Worm (Caenorhabditis elegans) whole organism, L2 larva: ENCODE data around the gene F59A6.11.

Experiments
- C34F6.9 ChIP-seq: fragments of 150-350 bp; optimal IDR thresholded peaks from 2 replicates; lab custom pipeline; 2014; ENCODE audit warnings: missing biosample characterization, missing genetic modification characterization
- R02D3.7 ChIP-seq: fragments of 150-350 bp; optimal IDR thresholded peaks from 2 replicates; lab custom pipeline; 2014; ENCODE audit warnings: missing biosample characterization, missing genetic modification characterization
- Y55F3AM.14 ChIP-seq: fragments of 200-800 bp; sonication (Bioruptor generic); optimal IDR thresholded peaks from 2 replicates; lab custom pipeline; 2018; ENCODE audit warnings: mild to moderate bottlenecking, missing genetic modification characterization, missing compliant biosample characterization
- ZK546.5 ChIP-seq: sonication (generic microtip); optimal IDR thresholded peaks from 2 replicates; lab custom pipeline; 2017; ENCODE audit warnings: missing biosample characterization, missing genetic modification characterization
- aly-2 ChIP-seq: fragments of 150-350 bp; optimal IDR thresholded peaks from 2 replicates; lab custom pipeline; 2014; ENCODE audit warnings: missing biosample characterization, missing genetic modification characterization
- ama-1 ChIP-seq: fragments of 150-350 bp; optimal IDR thresholded peaks from 2 replicates; lab custom pipeline; 2018; ENCODE audit warnings: inconsistent platforms
- blmp-1 ChIP-seq: sonication (generic microtip); optimal IDR thresholded peaks from 2 replicates; lab custom pipeline; 2017; ENCODE audit warnings: missing genetic modification characterization, mild to moderate bottlenecking, missing compliant biosample characterization, antibody characterized with exemption, moderate library complexity; ENCODE audit not compliant: insufficient read depth
- ceh-16 ChIP-seq: fragments of 150-350 bp; optimal IDR thresholded peaks from 2 replicates; lab custom pipeline; 2014; ENCODE audit warnings: missing biosample characterization, missing genetic modification characterization
- ceh-82 ChIP-seq: fragments of 150-350 bp; optimal IDR thresholded peaks from 2 replicates; lab custom pipeline; 2014; ENCODE audit warnings: missing biosample characterization, missing genetic modification characterization
- crh-2 ChIP-seq: sonication (generic microtip); optimal IDR thresholded peaks from 2 replicates; lab custom pipeline; 2017; ENCODE audit warnings: missing biosample characterization, missing genetic modification characterization
- dmd-4 ChIP-seq: sonication (generic microtip); optimal IDR thresholded peaks from 2 replicates; lab custom pipeline; 2017; ENCODE audit warnings: missing biosample characterization, missing genetic modification characterization
- elt-1 ChIP-seq: fragments of 150-350 bp; optimal IDR thresholded peaks from 2 replicates; lab custom pipeline; 2014; ENCODE audit warnings: missing biosample characterization, missing genetic modification characterization
- fos-1 ChIP-seq: fragments of 150-350 bp; optimal IDR thresholded peaks from 2 replicates; lab custom pipeline; 2014; ENCODE audit warnings: missing biosample characterization, missing genetic modification characterization
- lin-13 ChIP-seq: fragments of 150-350 bp; optimal IDR thresholded peaks from 2 replicates; lab custom pipeline; 2014; ENCODE audit warnings: missing biosample characterization, missing genetic modification reagents, missing genetic modification characterization
- lin-39 ChIP-seq: fragments of 150-350 bp; optimal IDR thresholded peaks from 2 replicates; lab custom pipeline; 2014; ENCODE audit warnings: missing biosample characterization, missing genetic modification reagents, missing genetic modification characterization
- lsy-2 ChIP-seq, 2 experiments: fragments of 150-350 bp in 1 of 2; sonication (generic microtip) in 1 of 2; optimal IDR thresholded peaks; 2 replicates each; lab custom pipeline; 2014 to 2017; ENCODE audit warnings: missing biosample characterization in 2 of 2, missing genetic modification characterization in 2 of 2
- mab-5 ChIP-seq: fragments of 150-350 bp; optimal IDR thresholded peaks from 2 replicates; lab custom pipeline; 2014; ENCODE audit warnings: missing biosample characterization, missing genetic modification characterization
- mbf-1 ChIP-seq: sonication (generic microtip); optimal IDR thresholded peaks from 2 replicates; lab custom pipeline; 2017; ENCODE audit warnings: missing biosample characterization, missing genetic modification characterization
- mdl-1 ChIP-seq, 2 experiments: fragments of 150-350 bp in 1 of 2; sonication (generic microtip) in 1 of 2; optimal IDR thresholded peaks; 2 replicates each; lab custom pipeline; 2017; ENCODE audit warnings: missing biosample characterization in 2 of 2, missing genetic modification characterization in 2 of 2
- nhr-11 ChIP-seq: fragments of 150-350 bp; optimal IDR thresholded peaks from 2 replicates; lab custom pipeline; 2014; ENCODE audit warnings: missing biosample characterization, missing genetic modification characterization
- nhr-12 ChIP-seq: fragments of 150-350 bp; optimal IDR thresholded peaks from 2 replicates; lab custom pipeline; 2014; ENCODE audit warnings: missing biosample characterization, missing genetic modification characterization
- nhr-129 ChIP-seq: fragments of 150-350 bp; optimal IDR thresholded peaks from 2 replicates; lab custom pipeline; 2014; ENCODE audit warnings: missing biosample characterization, missing genetic modification characterization
- nhr-23 ChIP-seq: fragments of 150-350 bp; optimal IDR thresholded peaks from 2 replicates; lab custom pipeline; 2014; ENCODE audit warnings: missing biosample characterization, missing genetic modification reagents, missing genetic modification characterization
- nhr-237 ChIP-seq: fragments of 150-350 bp; optimal IDR thresholded peaks from 2 replicates; lab custom pipeline; 2014; ENCODE audit warnings: missing biosample characterization, missing genetic modification characterization
- nhr-25 ChIP-seq: fragments of 150-350 bp; sonication (generic microtip); optimal IDR thresholded peaks from 3 replicates; lab custom pipeline; 2014; ENCODE audit warnings: missing biosample characterization, missing genetic modification characterization
- nhr-6 ChIP-seq: fragments of 150-350 bp; optimal IDR thresholded peaks from 2 replicates; lab custom pipeline; 2014; ENCODE audit warnings: missing biosample characterization, missing genetic modification characterization
- nhr-77 ChIP-seq: fragments of 150-350 bp; optimal IDR thresholded peaks from 2 replicates; lab custom pipeline; 2014; ENCODE audit warnings: missing biosample characterization, missing genetic modification characterization
- skn-1 ChIP-seq: sonication (generic microtip); optimal IDR thresholded peaks from 2 replicates; lab custom pipeline; 2017; ENCODE audit warnings: missing biosample characterization, missing genetic modification characterization
- sma-3 ChIP-seq: sonication (generic microtip); optimal IDR thresholded peaks from 2 replicates; lab custom pipeline; 2016; ENCODE audit warnings: missing genetic modification reagents, missing genetic modification characterization, missing compliant biosample characterization
- sma-9 ChIP-seq, 2 experiments: fragments of 150-350 bp in 1 of 2; sonication (generic microtip) in 1 of 2; optimal IDR thresholded peaks; 2 replicates each; lab custom pipeline; 2014 to 2016; ENCODE audit warnings: missing genetic modification characterization in 2 of 2, mild to moderate bottlenecking in 1 of 2, missing biosample characterization in 1 of 2, missing compliant biosample characterization in 1 of 2, missing genetic modification reagents in 1 of 2, moderate library complexity in 1 of 2
- unc-39 ChIP-seq: fragments of 150-350 bp; optimal IDR thresholded peaks from 2 replicates; lab custom pipeline; 2014; ENCODE audit warnings: missing biosample characterization, missing genetic modification characterization
- unc-55 ChIP-seq: fragments of 150-350 bp; sonication (generic microtip); optimal IDR thresholded peaks from 3 replicates; lab custom pipeline; 2014; ENCODE audit warnings: missing biosample characterization, missing genetic modification reagents, missing genetic modification characterization
- unc-62 ChIP-seq: fragments of 150-350 bp; optimal IDR thresholded peaks from 2 replicates; lab custom pipeline; 2014; ENCODE audit warnings: missing biosample characterization, missing genetic modification reagents, missing genetic modification characterization
- zag-1 ChIP-seq: fragments of 150-350 bp; optimal IDR thresholded peaks from 2 replicates; lab custom pipeline; 2014; ENCODE audit warnings: missing biosample characterization, missing genetic modification characterization
- ztf-11 ChIP-seq: sonication (generic microtip); optimal IDR thresholded peaks from 2 replicates; lab custom pipeline; 2017; ENCODE audit warnings: missing biosample characterization, missing genetic modification characterization
- ztf-4 ChIP-seq: fragments of 150-350 bp; optimal IDR thresholded peaks from 2 replicates; lab custom pipeline; 2014; ENCODE audit warnings: missing biosample characterization, missing genetic modification characterization

Gene F59A6.11

DNA sequence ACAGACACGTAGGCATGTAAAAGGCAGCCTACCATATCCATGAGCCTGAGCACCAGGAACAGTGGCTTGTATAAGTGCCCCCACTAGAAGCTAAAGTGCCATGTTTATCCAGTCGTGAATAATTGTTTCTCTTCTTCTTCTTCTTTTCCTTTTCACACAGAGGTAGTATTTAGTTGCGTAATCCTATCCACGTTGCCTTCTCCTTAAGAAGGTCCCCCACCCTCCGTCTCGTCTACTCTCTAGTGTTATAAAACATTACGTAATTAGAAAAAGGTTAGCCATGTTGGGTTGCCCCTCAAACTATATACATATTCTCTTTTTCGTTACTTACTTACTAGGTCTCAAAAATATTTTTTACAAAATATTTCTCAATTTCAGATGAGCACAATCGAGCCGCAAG, 11.9 kb downstream of the F59A6.11 start:
- TF ChIP-seq Y55F3AM.14 (GFP tag; lab: Kevin White, UChicago) (no peak), ama-1 (lab: Kevin White, UChicago) (no peak), fos-1 (tag; lab: Kevin White, UChicago) (no peak), C34F6.9 (tag; lab: Kevin White, UChicago) (no peak), dmd-4 (tag; lab: Kevin White, UChicago) (no peak), nhr-25 (tag; lab: Kevin White, UChicago) (no peak), zag-1 (tag; lab: Kevin White, UChicago) (no peak), nhr-11 (tag; lab: Kevin White, UChicago) (no peak), unc-55 (GFP tag; lab: Kevin White, UChicago) (no peak)

DNA sequence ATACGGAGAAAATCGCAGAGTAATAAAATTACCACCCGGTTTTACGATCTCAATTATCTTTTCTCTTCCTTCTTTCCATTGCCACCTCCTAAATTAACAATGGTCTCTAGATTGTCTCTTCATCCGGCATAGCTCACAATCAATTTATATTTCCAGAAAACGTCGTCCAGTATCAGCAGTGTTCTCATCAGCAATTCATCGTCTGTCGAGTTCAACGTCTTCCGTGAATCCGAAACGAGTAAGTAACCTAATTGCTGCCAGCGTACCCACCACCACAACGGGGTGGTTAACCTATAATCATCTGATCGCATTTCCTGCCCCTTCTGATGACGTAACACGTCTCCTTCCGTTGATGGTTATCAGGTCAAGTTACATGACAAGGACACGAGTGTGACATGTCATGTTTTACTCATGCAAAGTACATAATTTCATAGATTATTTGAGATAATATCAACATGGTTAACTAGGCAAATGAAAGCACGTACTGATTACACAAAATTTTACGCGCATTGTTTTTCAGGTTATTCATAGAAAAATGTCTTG, 12.5 kb downstream of the F59A6.11 start:
- TF ChIP-seq ama-1 (lab: Kevin White, UChicago) (no peak), ceh-82 (tag; lab: Kevin White, UChicago) (no peak), unc-62 (no peak), nhr-23 (tag; lab: Kevin White, UChicago) (no peak), nhr-12 (tag; lab: Kevin White, UChicago) (no peak), lin-39 (tag; lab: Kevin White, UChicago) (no peak), Y55F3AM.14 (GFP tag; lab: Kevin White, UChicago) (no peak), mbf-1 (tag; lab: Kevin White, UChicago) (no peak), ztf-11 (tag; lab: Kevin White, UChicago) (no peak), fos-1 (tag; lab: Kevin White, UChicago) (no peak), ceh-16 (peak; percentile 58), ZK546.5 (tag; lab: Kevin White, UChicago) (no peak), nhr-6 (no peak), nhr-25 (tag; lab: Kevin White, UChicago) (peak; percentile 32), nhr-11 (tag; lab: Kevin White, UChicago) (no peak), nhr-77 (tag; lab: Kevin White, UChicago) (no peak), nhr-237 (no peak), crh-2 (tag; lab: Kevin White, UChicago) (no peak), mab-5 (no peak), R02D3.7 (tag; lab: Kevin White, UChicago) (no peak), unc-55 (GFP tag; lab: Kevin White, UChicago) (no peak), blmp-1 (tag; lab: Kevin White, UChicago) (no peak), ztf-4 (tag; lab: Kevin White, UChicago) (no peak), sma-9 (GFP tag; optimal IDR thresholded peaks at IDR 0.05; lab: Kevin White, UChicago) (peak; percentile 49), sma-9 (tag; optimal IDR thresholded peaks at IDR 0.05; lab: Kevin White, UChicago) (no peak), lin-13 (GFP tag; lab: Kevin White, UChicago) (no peak), unc-39 (tag; lab: Kevin White, UChicago) (no peak), zag-1 (tag; lab: Kevin White, UChicago) (no peak), dmd-4 (tag; lab: Kevin White, UChicago) (no peak), nhr-129 (peak; percentile 40), aly-2 (tag; lab: Kevin White, UChicago) (no peak)
- TF ChIP-seq, all 48 proteins: peak for 4

DNA sequence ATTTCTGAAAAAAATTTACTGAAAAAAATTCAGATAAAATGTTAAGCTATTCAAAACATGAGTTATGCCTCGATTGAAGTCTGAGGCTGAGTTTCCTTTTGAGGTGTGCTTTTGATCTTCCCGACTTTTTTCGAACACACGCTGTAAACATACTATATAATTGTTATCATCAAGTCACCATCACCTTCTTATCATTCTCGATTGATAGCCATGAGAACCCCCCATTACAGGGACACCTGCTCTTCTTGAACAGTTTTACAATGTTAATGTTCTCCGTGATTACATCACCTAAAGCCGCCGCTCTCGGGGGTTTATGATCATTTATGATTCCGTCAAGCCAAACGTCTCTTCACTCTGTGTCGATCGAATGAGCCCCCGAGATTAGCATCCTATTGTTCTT, 14.4 kb downstream of the F59A6.11 start:
- no peak for TF ChIP-seq aly-2 (tag; lab: Kevin White, UChicago)
- no peak for TF ChIP-seq ZK546.5 (tag; lab: Kevin White, UChicago)
- no peak for TF ChIP-seq mbf-1 (tag; lab: Kevin White, UChicago)
- TF ChIP-seq elt-1 (tag; lab: Kevin White, UChicago) = no peak
- TF ChIP-seq dmd-4 (tag; lab: Kevin White, UChicago) = no peak
- TF ChIP-seq lin-39 (tag; lab: Kevin White, UChicago) = no peak
- TF ChIP-seq nhr-25 (tag; lab: Kevin White, UChicago) = no peak
- no peak for TF ChIP-seq lsy-2 (tag; optimal IDR thresholded peaks at IDR 0.05; lab: Kevin White, UChicago)
- TF ChIP-seq nhr-237 = no peak
- TF ChIP-seq skn-1 = no peak
- TF ChIP-seq, all 48 proteins: peak for 0

DNA sequence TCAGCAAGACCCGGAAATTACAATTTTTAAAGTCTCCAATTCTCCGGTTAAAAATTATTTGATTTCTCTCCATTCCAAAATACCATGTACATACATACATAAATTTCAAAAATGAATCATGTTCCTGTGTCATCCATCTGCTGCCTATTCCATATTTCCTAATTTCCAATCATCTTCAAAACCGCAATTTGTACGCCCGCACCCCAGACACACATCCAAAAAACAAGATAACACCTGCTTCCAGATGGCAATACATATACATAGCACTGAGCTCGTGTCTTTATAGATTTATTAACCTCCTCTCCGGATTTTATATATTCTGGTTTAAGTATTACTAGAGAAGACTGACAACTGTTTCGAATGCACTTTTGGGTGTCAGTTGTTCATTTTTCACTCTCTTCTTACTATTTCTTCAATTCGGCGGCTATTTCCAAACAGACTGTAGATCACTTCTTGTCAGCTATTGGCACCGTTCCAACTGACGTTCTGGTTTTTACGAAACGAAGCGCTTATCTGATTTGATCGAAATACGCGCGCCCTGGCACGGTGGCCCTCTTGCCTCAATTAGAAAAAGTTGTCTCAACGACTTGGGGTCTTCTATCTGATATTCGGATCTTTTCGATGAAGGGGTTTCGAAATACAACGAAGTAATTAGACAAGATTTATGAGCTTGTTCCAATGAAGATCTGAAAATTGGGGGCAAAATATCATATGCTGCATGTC, 16.7 kb downstream of the F59A6.11 start:
- TF ChIP-seq nhr-23 (tag; lab: Kevin White, UChicago) (no peak), elt-1 (tag; lab: Kevin White, UChicago) (peak; percentile 16), mdl-1 (tag; optimal IDR thresholded peaks at IDR 0.05; lab: Kevin White, UChicago) (no peak), sma-3 (GFP tag; lab: Kevin White, UChicago) (no peak), skn-1 (no peak), sma-9 (GFP tag; optimal IDR thresholded peaks at IDR 0.05; lab: Kevin White, UChicago) (no peak), sma-9 (tag; optimal IDR thresholded peaks at IDR 0.05; lab: Kevin White, UChicago) (no peak), ceh-16 (peak; percentile 90)
- TF ChIP-seq, all 48 proteins: peak for 2
